Fruit fly (Drosophila melanogaster): ENCODE measurements around the gene CG8028.

The CG8028 gene

DNA sequence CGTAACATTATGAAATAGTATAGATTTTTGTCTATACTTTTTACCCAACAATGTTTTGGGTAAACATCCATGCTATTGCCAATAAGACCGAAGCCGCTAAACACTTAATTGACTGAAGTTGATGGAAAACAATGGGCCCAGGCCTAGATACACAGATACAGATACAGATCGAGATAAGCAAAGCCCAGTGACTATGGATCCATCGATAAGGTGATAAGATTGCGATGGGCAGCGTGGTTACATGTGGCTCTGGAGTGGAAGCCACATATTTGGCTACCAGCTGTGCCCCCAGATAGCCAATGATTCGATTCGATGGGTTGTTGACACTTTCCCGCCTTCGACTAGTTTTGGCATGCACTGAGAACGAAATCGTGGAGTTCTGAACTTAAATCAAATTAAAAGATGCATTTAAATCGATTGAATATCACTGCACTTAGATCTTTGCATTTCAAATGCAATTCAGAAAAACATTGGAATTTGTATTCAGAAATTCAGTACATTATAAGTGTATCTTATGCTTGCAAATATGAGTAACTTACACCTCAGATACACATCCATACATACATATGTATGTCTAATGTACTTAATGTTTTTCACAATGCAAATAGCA lies 39.8 kb downstream of the CG8028 start (continued):
- TF ChIP-seq pan (optimal IDR thresholded peaks at IDR 0.05) (no peak), pan (GFP tag; optimal IDR thresholded peaks at IDR 0.05 in 1 of 2, IDR thresholded peaks at IDR 0.05 in 1 of 2) (no peak), C15 (GFP tag; IDR thresholded peaks at IDR 0.05) (no peak), slou (GFP tag; optimal IDR thresholded peaks at IDR 0.05) (no peak), CG7839 (tag; optimal IDR thresholded peaks at IDR 0.05) (no peak), zf30C (GFP tag; optimal IDR thresholded peaks at IDR 0.05) (no peak), NK7.1 (GFP tag; optimal IDR thresholded peaks at IDR 0.05) (no peak), Bgb (GFP tag; IDR thresholded peaks at IDR 0.05; ENCODE audit: partially characterized antibody) (no peak), onecut (GFP tag; IDR thresholded peaks at IDR 0.05) (no peak), lab (GFP tag; optimal IDR thresholded peaks at IDR 0.05) (peak; percentile 11), sens (GFP tag) (peak; percentile 64), dysf (GFP tag; IDR thresholded peaks at IDR 0.05) (no peak), exex (tag; optimal IDR thresholded peaks at IDR 0.05) (peak; percentile 43), run (tag; optimal IDR thresholded peaks at IDR 0.05) (no peak), CG34422 (GFP tag; IDR thresholded peaks at IDR 0.05) (0 out of 3 replicates have a peak, but pooled peaks have one; percentile 9), CG2678 (tag; optimal IDR thresholded peaks at IDR 0.05) (peak; percentile 30), CG9817 (tag; optimal IDR thresholded peaks at IDR 0.05) (no peak), CG4730 (GFP tag; IDR thresholded peaks at IDR 0.05) (no peak), Lpt (GFP tag; optimal IDR thresholded peaks at IDR 0.05) (no peak), twi (tag; optimal IDR thresholded peaks at IDR 0.05) (peak; percentile 8), bowl (GFP tag; IDR thresholded peaks at IDR 0.05) (no peak), mirr (GFP tag; optimal IDR thresholded peaks at IDR 0.05) (peak; percentile 7), inv (GFP tag; IDR thresholded peaks at IDR 0.05; ENCODE audit: partially characterized antibody) (no peak), sd (tag; optimal IDR thresholded peaks at IDR 0.05) (peak; percentile 33), grn (GFP tag; optimal IDR thresholded peaks at IDR 0.05) (peak; percentile 90), Doc3 (GFP tag; IDR thresholded peaks at IDR 0.05; ENCODE audit: partially characterized antibody) (no peak), YL-1 (GFP tag; optimal IDR thresholded peaks at IDR 0.05) (no peak), mam (GFP tag; optimal IDR thresholded peaks at IDR 0.05) (no peak), Rfx (GFP tag; IDR thresholded peaks at IDR 0.05) (0 out of 2 replicates have a peak, but pooled peaks have one; percentile 25), CG14860 (GFP tag; IDR thresholded peaks at IDR 0.05; ENCODE audit: partially characterized antibody) (no peak), fd102C (GFP tag; optimal IDR thresholded peaks at IDR 0.05) (no peak), tna (GFP tag; IDR thresholded peaks at IDR 0.05; ENCODE audit: partially characterized antibody) (no peak), Atf6 (GFP tag; IDR thresholded peaks at IDR 0.05) (0 out of 2 replicates have a peak, but pooled peaks have one; percentile 13), CG17361 (GFP tag; IDR thresholded peaks at IDR 0.05) (0 out of 3 replicates have a peak, but pooled peaks have one; percentile 13), CG5180 (GFP tag; optimal IDR thresholded peaks at IDR 0.05) (no peak), Med (GFP tag) (peak; percentile 60), CG3163 (GFP tag; optimal IDR thresholded peaks at IDR 0.05) (no peak)

DNA sequence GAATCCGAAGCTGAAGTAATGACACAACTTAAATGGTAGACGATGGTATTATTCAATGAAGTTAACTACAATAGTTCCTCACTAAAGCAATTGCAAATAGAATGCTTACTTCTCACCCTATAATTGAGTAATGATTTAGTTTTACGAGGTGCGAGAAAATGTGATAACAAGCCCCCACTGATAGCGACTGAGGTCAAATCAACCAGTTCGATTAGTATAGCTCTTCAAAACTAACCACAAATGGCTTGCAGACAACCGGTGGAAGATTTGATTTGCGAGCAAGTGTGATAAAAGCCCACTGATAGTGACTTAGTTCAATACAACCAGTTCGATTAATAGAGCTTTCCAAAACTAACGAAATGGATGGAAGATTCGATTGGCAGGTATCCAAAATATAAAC lies 40.8 kb downstream of the CG8028 start:
- TF ChIP-seq CG14667 (GFP tag; IDR thresholded peaks at IDR 0.05) (no peak), Hr3 (GFP tag; optimal IDR thresholded peaks at IDR 0.05) (no peak), kay (GFP tag; optimal IDR thresholded peaks at IDR 0.05) (no peak), CG17912 (GFP tag; optimal IDR thresholded peaks at IDR 0.05) (no peak), CG15514 (GFP tag; optimal IDR thresholded peaks at IDR 0.05) (peak; percentile 37), Oli (tag; optimal IDR thresholded peaks at IDR 0.05) (no peak), Ets97D (GFP tag; optimal IDR thresholded peaks at IDR 0.05) (no peak), Eip74EF (GFP tag; optimal IDR thresholded peaks at IDR 0.05) (no peak), fd96Cb (tag; optimal IDR thresholded peaks at IDR 0.05) (no peak), run (tag; optimal IDR thresholded peaks at IDR 0.05) (peak; percentile 48), CG34376 (GFP tag; optimal IDR thresholded peaks at IDR 0.05) (peak; percentile 11), CG14050 (GFP tag; IDR thresholded peaks at IDR 0.05) (no peak), sug (tag; optimal IDR thresholded peaks at IDR 0.05) (peak; percentile 78), CG8924 (tag; optimal IDR thresholded peaks at IDR 0.05) (no peak), croc (GFP tag; conservative IDR thresholded peaks at IDR 0.05) (no peak), exex (tag; optimal IDR thresholded peaks at IDR 0.05) (peak; percentile 69), NfI (GFP tag; optimal IDR thresholded peaks at IDR 0.05) (no peak)
